Fruit fly (Drosophila melanogaster): ENCODE results near the gene APC7.

APC7 gene

DNA sequence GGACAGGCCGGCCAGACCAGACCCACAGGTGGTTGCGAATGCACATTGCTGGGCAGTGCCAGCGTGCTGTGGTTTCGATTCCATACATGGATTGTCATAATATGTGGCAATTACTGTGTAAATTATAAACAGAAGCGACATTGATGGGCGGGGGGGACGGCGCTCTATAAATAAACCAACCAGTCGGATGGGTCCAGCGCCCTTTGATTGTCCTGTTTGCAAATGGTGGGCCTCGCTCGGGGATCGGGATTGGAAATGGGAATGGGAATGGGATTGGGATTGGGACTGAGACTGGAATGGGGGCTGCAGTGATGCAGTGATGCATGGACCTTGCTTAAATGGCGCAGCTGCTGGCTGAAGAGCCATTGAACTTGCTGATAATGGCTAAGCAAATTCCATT lies 4.1 kb upstream of the APC7 start:
- TF ChIP-seq pan (optimal IDR thresholded peaks at IDR 0.05): no peak
- TF ChIP-seq Hnf4 (GFP tag; optimal IDR thresholded peaks at IDR 0.05): no peak
- no peak for TF ChIP-seq jim (GFP tag; optimal IDR thresholded peaks at IDR 0.05)
- TF ChIP-seq dsf (GFP tag; optimal IDR thresholded peaks at IDR 0.05; ENCODE audit: borderline replicate concordance): no peak
- no peak for TF ChIP-seq woc (GFP tag; optimal IDR thresholded peaks at IDR 0.05)
- no peak for TF ChIP-seq psq (GFP tag; optimal IDR thresholded peaks at IDR 0.05)
- no peak for TF ChIP-seq Jra (GFP tag; optimal IDR thresholded peaks at IDR 0.05)
- TF ChIP-seq br (GFP tag; optimal IDR thresholded peaks at IDR 0.05): no peak
- TF ChIP-seq Dfd (GFP tag; optimal IDR thresholded peaks at IDR 0.05): no peak
- no peak for TF ChIP-seq Vsx2 (GFP tag; optimal IDR thresholded peaks at IDR 0.05; ENCODE audit: partially characterized antibody)
- TF ChIP-seq Mio (GFP tag; optimal IDR thresholded peaks at IDR 0.05): no peak
- no peak for TF ChIP-seq GATAd (GFP tag; optimal IDR thresholded peaks at IDR 0.05)
- TF ChIP-seq Hr78 (GFP tag; optimal IDR thresholded peaks at IDR 0.05): no peak
- no peak for TF ChIP-seq Abd-B (GFP tag; optimal IDR thresholded peaks at IDR 0.05)
- no peak for TF ChIP-seq tai (GFP tag; optimal IDR thresholded peaks at IDR 0.05)
- TF ChIP-seq OdsH (GFP tag; optimal IDR thresholded peaks at IDR 0.05): no peak

DNA sequence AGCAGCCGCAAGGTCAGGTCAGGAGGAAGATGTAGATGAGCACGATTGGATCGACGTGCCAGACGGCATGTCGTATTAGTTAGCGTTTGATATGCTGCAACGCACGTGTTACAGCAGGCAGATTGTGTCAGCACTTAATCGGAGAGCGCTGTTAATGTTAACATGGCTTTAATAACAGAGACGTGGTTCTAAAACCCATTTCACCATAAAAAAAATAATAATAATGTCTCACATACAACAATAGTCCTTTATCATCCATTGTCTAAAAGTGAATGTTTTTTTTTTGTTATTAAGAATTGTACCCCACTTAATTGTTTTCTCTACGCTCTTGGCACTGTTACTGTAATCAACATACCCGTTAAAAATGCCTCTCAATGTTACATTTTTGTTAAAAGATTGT lies 2.3 kb downstream of the APC7 start:
- no peak for TF ChIP-seq dsf (GFP tag; optimal IDR thresholded peaks at IDR 0.05; ENCODE audit: borderline replicate concordance)
- TF ChIP-seq Dfd (GFP tag; optimal IDR thresholded peaks at IDR 0.05): no peak
- TF ChIP-seq br (GFP tag; optimal IDR thresholded peaks at IDR 0.05): no peak
- no peak for TF ChIP-seq Mio (GFP tag; optimal IDR thresholded peaks at IDR 0.05)
- peak; percentile 92 for TF ChIP-seq dmrt93B (GFP tag; optimal IDR thresholded peaks at IDR 0.05)
- TF ChIP-seq jim (GFP tag; optimal IDR thresholded peaks at IDR 0.05): peak; percentile 39
- TF ChIP-seq ey (GFP tag; optimal IDR thresholded peaks at IDR 0.05): peak; percentile 90
- no peak for TF ChIP-seq CrebA (GFP tag; optimal IDR thresholded peaks at IDR 0.05; ENCODE audit: borderline replicate concordance)
- peak; percentile 81 for TF ChIP-seq HLH106 (tag; optimal IDR thresholded peaks at IDR 0.05)
- TF ChIP-seq dl (GFP tag; optimal IDR thresholded peaks at IDR 0.05; ENCODE audit: insufficient read depth in 1 of 2, partially characterized antibody in 2 of 2): peak; percentile 84 to 92
- TF ChIP-seq Hr78 (GFP tag; optimal IDR thresholded peaks at IDR 0.05): no peak
- TF ChIP-seq h (GFP tag; optimal IDR thresholded peaks at IDR 0.05): peak; percentile 95
- TF ChIP-seq CG32264 (GFP tag; optimal IDR thresholded peaks at IDR 0.05): peak; percentile 85
- TF ChIP-seq Jra (GFP tag; optimal IDR thresholded peaks at IDR 0.05): no peak
- TF ChIP-seq Myc (optimal IDR thresholded peaks at IDR 0.05): no peak
- no peak for TF ChIP-seq Vsx2 (GFP tag; optimal IDR thresholded peaks at IDR 0.05; ENCODE audit: partially characterized antibody)
- peak; percentile 70 for TF ChIP-seq sv (GFP tag; optimal IDR thresholded peaks at IDR 0.05)
- TF ChIP-seq lola (GFP tag; optimal IDR thresholded peaks at IDR 0.05): no peak
- peak; percentile 99 for TF ChIP-seq Dif (GFP tag; optimal IDR thresholded peaks at IDR 0.05; ENCODE audit: partially characterized antibody)
- TF ChIP-seq usp (GFP tag; optimal IDR thresholded peaks at IDR 0.05): no peak
- TF ChIP-seq tai (GFP tag; optimal IDR thresholded peaks at IDR 0.05): peak; percentile 94
- no peak for TF ChIP-seq Abd-B (GFP tag; optimal IDR thresholded peaks at IDR 0.05)
- TF ChIP-seq sage (GFP tag; optimal IDR thresholded peaks at IDR 0.05): peak; percentile 90
- TF ChIP-seq Hr83 (GFP tag; optimal IDR thresholded peaks at IDR 0.05; ENCODE audit: poor library complexity, severe bottlenecking): peak; percentile 86
- peak; percentile 33 for TF ChIP-seq Sp1 (GFP tag; optimal IDR thresholded peaks at IDR 0.05)
- peak; percentile 22 for TF ChIP-seq Rel (GFP tag; optimal IDR thresholded peaks at IDR 0.05)
- peak; percentile 24 for TF ChIP-seq Rel (tag; optimal IDR thresholded peaks at IDR 0.05)
- no peak for TF ChIP-seq OdsH (GFP tag; optimal IDR thresholded peaks at IDR 0.05)
- no peak for TF ChIP-seq pan (optimal IDR thresholded peaks at IDR 0.05)
- TF ChIP-seq CG9705 (GFP tag; optimal IDR thresholded peaks at IDR 0.05): peak; percentile 75
- peak; percentile 89 for TF ChIP-seq fru (GFP tag; optimal IDR thresholded peaks at IDR 0.05)
- TF ChIP-seq N (GFP tag; optimal IDR thresholded peaks at IDR 0.05): no peak
- TF ChIP-seq rgr (GFP tag; optimal IDR thresholded peaks at IDR 0.05): no peak
- no peak for TF ChIP-seq GATAd (GFP tag; optimal IDR thresholded peaks at IDR 0.05)
- peak; percentile 64 for TF ChIP-seq woc (GFP tag; optimal IDR thresholded peaks at IDR 0.05)
- TF ChIP-seq foxo (GFP tag; optimal IDR thresholded peaks at IDR 0.05): peak in 1 of 2 experiments; percentile 93
- no peak for TF ChIP-seq psq (GFP tag; optimal IDR thresholded peaks at IDR 0.05)
- no peak for TF ChIP-seq brk (GFP tag; optimal IDR thresholded peaks at IDR 0.05)
- TF ChIP-seq Hnf4 (GFP tag; optimal IDR thresholded peaks at IDR 0.05): no peak

Data from whole organism, wandering third instar larva.